Worm (Caenorhabditis elegans) whole organism, late embryonic: ENCODE data around the gene Y39B6A.5.

Experiments
- C08G9.2 ChIP-seq: sonication (generic microtip); optimal IDR thresholded peaks from 2 replicates; lab custom pipeline; 2016; ENCODE audit warnings: mild to moderate bottlenecking, missing genetic modification characterization, moderate library complexity, missing compliant biosample characterization
- C38D4.7 ChIP-seq: fragments of 200-800 bp; sonication (Bioruptor generic); optimal IDR thresholded peaks from 2 replicates; lab custom pipeline; 2018; ENCODE audit warnings: mild to moderate bottlenecking, missing genetic modification characterization, moderate library complexity, missing compliant biosample characterization
- F13H6.1 ChIP-seq: sonication (generic microtip); optimal IDR thresholded peaks from 2 replicates; lab custom pipeline; 2016; ENCODE audit warnings: missing genetic modification characterization, missing compliant biosample characterization
- K09A11.1 ChIP-seq: sonication (generic microtip); optimal IDR thresholded peaks from 2 replicates; lab custom pipeline; 2017; ENCODE audit warnings: antibody characterized with exemption, mild to moderate bottlenecking, missing genetic modification characterization, missing compliant biosample characterization; ENCODE audit not compliant: insufficient read depth
- T23F11.4 ChIP-seq: fragments of 200-800 bp; sonication (Bioruptor generic); optimal IDR thresholded peaks from 2 replicates; lab custom pipeline; 2018; ENCODE audit warnings: mild to moderate bottlenecking, missing genetic modification characterization, missing compliant biosample characterization
- ceh-14 ChIP-seq: sonication (generic microtip); optimal IDR thresholded peaks from 2 replicates; lab custom pipeline; 2016; ENCODE audit warnings: missing genotype, missing genetic modification characterization, missing compliant biosample characterization
- ceh-19 ChIP-seq: fragments of 200-800 bp; sonication (Bioruptor generic); optimal IDR thresholded peaks from 2 replicates; lab custom pipeline; 2018; ENCODE audit warnings: mild to moderate bottlenecking, missing genetic modification characterization, missing compliant biosample characterization
- ceh-30 ChIP-seq: fragments of 150-350 bp; optimal IDR thresholded peaks from 2 replicates; lab custom pipeline; 2014; ENCODE audit warnings: missing biosample characterization, missing genetic modification characterization
- ceh-31 ChIP-seq: sonication (generic microtip); optimal IDR thresholded peaks from 2 replicates; lab custom pipeline; 2016; ENCODE audit warnings: missing genetic modification characterization, missing compliant biosample characterization
- ceh-34 ChIP-seq: sonication (generic microtip); optimal IDR thresholded peaks from 2 replicates; lab custom pipeline; 2016; ENCODE audit warnings: mild to moderate bottlenecking, missing genetic modification characterization, missing compliant biosample characterization
- ceh-45 ChIP-seq: fragments of 200-800 bp; sonication (Bioruptor generic); IDR thresholded peaks from 2 replicates; pipeline ENCODE4 v1.3.6; 2022; ENCODE audit warnings: missing genetic modification reagents, missing genetic modification characterization, missing compliant biosample characterization
- ceh-48 ChIP-seq: sonication (generic microtip); optimal IDR thresholded peaks from 2 replicates; lab custom pipeline; 2016; ENCODE audit warnings: missing genetic modification characterization, inconsistent platforms, missing compliant biosample characterization
- ceh-6 ChIP-seq: fragments of 200-800 bp; sonication (Bioruptor generic); optimal IDR thresholded peaks from 2 replicates; lab custom pipeline; 2018; ENCODE audit warnings: mild to moderate bottlenecking, missing genetic modification characterization, missing compliant biosample characterization
- ceh-9 ChIP-seq: sonication (generic microtip); optimal IDR thresholded peaks from 2 replicates; lab custom pipeline; 2016; ENCODE audit warnings: mild to moderate bottlenecking, missing genetic modification characterization, inconsistent platforms, missing compliant biosample characterization
- che-1 ChIP-seq: sonication (generic microtip); optimal IDR thresholded peaks from 2 replicates; lab custom pipeline; 2016; ENCODE audit warnings: mild to moderate bottlenecking, missing genetic modification characterization, missing compliant biosample characterization
- elt-2 ChIP-seq: sonication (generic microtip); optimal IDR thresholded peaks from 2 replicates; lab custom pipeline; 2016; ENCODE audit warnings: missing genetic modification reagents, missing genetic modification characterization, missing compliant biosample characterization
- elt-4 ChIP-seq: sonication (generic microtip); optimal IDR thresholded peaks from 2 replicates; lab custom pipeline; 2016; ENCODE audit warnings: missing genetic modification characterization, missing compliant biosample characterization
- ets-4 ChIP-seq: sonication (generic microtip); optimal IDR thresholded peaks from 2 replicates; lab custom pipeline; 2016; ENCODE audit warnings: missing genetic modification characterization, missing compliant biosample characterization
- eyg-1 ChIP-seq: sonication (generic microtip); optimal IDR thresholded peaks from 2 replicates; lab custom pipeline; 2016; ENCODE audit warnings: missing genotype, missing genetic modification characterization, missing compliant biosample characterization
- fkh-10 ChIP-seq: fragments of 150-350 bp; optimal IDR thresholded peaks from 2 replicates; lab custom pipeline; 2014; ENCODE audit warnings: missing biosample characterization, missing genetic modification reagents, missing genetic modification characterization
- fkh-6 ChIP-seq: sonication (generic microtip); optimal IDR thresholded peaks from 2 replicates; lab custom pipeline; 2016; ENCODE audit warnings: missing genetic modification characterization, missing compliant biosample characterization
- gmeb-2 ChIP-seq: sonication (generic microtip); optimal IDR thresholded peaks from 2 replicates; lab custom pipeline; 2016; ENCODE audit warnings: missing genetic modification characterization, inconsistent platforms, missing compliant biosample characterization
- hlh-13 ChIP-seq: fragments of 200-800 bp; sonication (Bioruptor generic); optimal IDR thresholded peaks from 2 replicates; lab custom pipeline; 2018; ENCODE audit warnings: mild to moderate bottlenecking, missing genetic modification characterization, missing compliant biosample characterization
- mec-3 ChIP-seq: sonication (generic microtip); optimal IDR thresholded peaks from 2 replicates; lab custom pipeline; 2016; ENCODE audit warnings: borderline replicate concordance, missing genetic modification characterization, missing compliant biosample characterization
- nfya-1 ChIP-seq: sonication (generic microtip); optimal IDR thresholded peaks from 2 replicates; lab custom pipeline; 2017; ENCODE audit warnings: missing genetic modification characterization, mild to moderate bottlenecking, missing compliant biosample characterization, antibody characterized with exemption, moderate library complexity
- nhr-11 ChIP-seq: fragments of 150-350 bp; optimal IDR thresholded peaks from 2 replicates; lab custom pipeline; 2014; ENCODE audit warnings: missing biosample characterization, missing genetic modification characterization
- odd-2 ChIP-seq: sonication (generic microtip); optimal IDR thresholded peaks from 2 replicates; lab custom pipeline; 2017; ENCODE audit warnings: antibody characterized with exemption, mild to moderate bottlenecking, missing genetic modification characterization, missing compliant biosample characterization
- pax-1 ChIP-seq: fragments of 150-350 bp; optimal IDR thresholded peaks from 2 replicates; lab custom pipeline; 2014; ENCODE audit warnings: missing biosample characterization, missing genetic modification characterization
- pha-2 ChIP-seq: sonication (generic microtip); optimal IDR thresholded peaks from 2 replicates; lab custom pipeline; 2017; ENCODE audit warnings: mild to moderate bottlenecking, missing genetic modification characterization, missing compliant biosample characterization
- pha-4 ChIP-seq: fragments of 150-350 bp; optimal IDR thresholded peaks from 2 replicates; lab custom pipeline; 2018; ENCODE audit warnings: missing biosample characterization, missing genetic modification reagents, missing genetic modification characterization
- pros-1 ChIP-seq: fragments of 150-350 bp; optimal IDR thresholded peaks from 2 replicates; lab custom pipeline; 2014; ENCODE audit warnings: missing biosample characterization, missing genetic modification reagents, missing genetic modification characterization
- ref-2 ChIP-seq: sonication (generic microtip); optimal IDR thresholded peaks from 2 replicates; lab custom pipeline; 2016; ENCODE audit warnings: missing genetic modification characterization, missing compliant biosample characterization
- rnt-1 ChIP-seq: sonication (generic microtip); optimal IDR thresholded peaks from 2 replicates; lab custom pipeline; 2016; ENCODE audit warnings: missing genetic modification characterization, missing compliant biosample characterization
- sdc-2 ChIP-seq: sonication (generic microtip); optimal IDR thresholded peaks from 2 replicates; lab custom pipeline; 2016; ENCODE audit warnings: missing genotype, missing genetic modification characterization, missing compliant biosample characterization
- tbx-7 ChIP-seq: sonication (generic microtip); optimal IDR thresholded peaks from 2 replicates; lab custom pipeline; 2016; ENCODE audit warnings: missing genotype, missing genetic modification characterization, missing compliant biosample characterization
- ttx-3 ChIP-seq: sonication (generic microtip); optimal IDR thresholded peaks from 2 replicates; lab custom pipeline; 2016; ENCODE audit warnings: missing genetic modification reagents, missing genetic modification characterization, missing compliant biosample characterization
- unc-42 ChIP-seq: sonication (generic microtip); optimal IDR thresholded peaks from 2 replicates; lab custom pipeline; 2016; ENCODE audit warnings: missing genotype, missing genetic modification characterization, missing compliant biosample characterization
- unc-55 ChIP-seq: sonication (generic microtip); optimal IDR thresholded peaks from 2 replicates; lab custom pipeline; 2017; ENCODE audit warnings: missing biosample characterization, missing genetic modification reagents, missing genetic modification characterization
- ztf-16 ChIP-seq: sonication (generic microtip); optimal IDR thresholded peaks from 2 replicates; lab custom pipeline; 2017; ENCODE audit warnings: missing genetic modification characterization, missing compliant biosample characterization

The Y39B6A.5 gene

ce11 chrV:19189963-19190597 is 31.4 kb upstream of the Y39B6A.5 start, which contains the start of the genes Y39B6A.3 and pph-5:
TSS of gene Y39B6A.3 (minus strand) at chrV:19190013.
TSS of gene pph-5 (plus strand) at chrV:19190547.
- TF ChIP-seq T23F11.4 (GFP tag; lab: Kevin White, UChicago) (no peak), C38D4.7 (no peak), nfya-1 (tag; lab: Kevin White, UChicago) (peak; percentile 3), K09A11.1 (no peak), che-1 (tag; lab: Kevin White, UChicago) (no peak), unc-42 (tag; lab: Kevin White, UChicago) (peak; percentile 36)

ce11 chrV:19181684-19182083 is 23.0 kb upstream of the Y39B6A.5 start:
- TF ChIP-seq elt-4 (tag; lab: Kevin White, UChicago) (no peak), pha-2 (tag; lab: Kevin White, UChicago) (no peak), gmeb-2 (tag; lab: Kevin White, UChicago) (no peak), C08G9.2 (tag; lab: Kevin White, UChicago) (no peak), ceh-9 (tag; lab: Kevin White, UChicago) (no peak), pax-1 (no peak), unc-55 (peak; percentile 84), K09A11.1 (no peak)

ce11 chrV:19178896-19179295 is 20.2 kb upstream of the Y39B6A.5 start:
- TF ChIP-seq pha-4 (tag; lab: Kevin White, UChicago) = no peak
- TF ChIP-seq unc-42 (tag; lab: Kevin White, UChicago) = peak; percentile 57
- no peak for TF ChIP-seq nfya-1 (tag; lab: Kevin White, UChicago)
- TF ChIP-seq ceh-31 (tag; lab: Kevin White, UChicago) = no peak
- no peak for TF ChIP-seq fkh-10 (GFP tag; lab: Kevin White, UChicago)
- TF ChIP-seq odd-2 = no peak

- TF ChIP-seq T23F11.4 (GFP tag; lab: Kevin White, UChicago) (no peak), ceh-30 (no peak), K09A11.1 (no peak), sdc-2 (tag; lab: Kevin White, UChicago) (no peak), ttx-3 (tag; lab: Kevin White, UChicago) (no peak), fkh-10 (GFP tag; lab: Kevin White, UChicago) (no peak), C08G9.2 (tag; lab: Kevin White, UChicago) (no peak), ceh-45 (no peak), ceh-48 (tag; lab: Kevin White, UChicago) (no peak), gmeb-2 (tag; lab: Kevin White, UChicago) (no peak), odd-2 (no peak)
- TF ChIP-seq, all 69 proteins: peak for 0
These were observed 19.1 kb upstream of the Y39B6A.5 start for ce11 chrV:19177804-19178203.

- no peak for TF ChIP-seq ztf-16
- no peak for TF ChIP-seq F13H6.1
- TF ChIP-seq ceh-34 (tag; lab: Kevin White, UChicago) = no peak
- peak; percentile 74 for TF ChIP-seq unc-42 (tag; lab: Kevin White, UChicago)
These were observed 18.4 kb upstream of the Y39B6A.5 start for ce11 chrV:19177070-19177469.

- TF ChIP-seq ref-2 (tag; lab: Kevin White, UChicago) (no peak), ceh-6 (no peak), ceh-14 (tag; lab: Kevin White, UChicago) (no peak), hlh-13 (GFP tag; lab: Kevin White, UChicago) (no peak), pros-1 (tag; lab: Kevin White, UChicago) (no peak), ceh-9 (tag; lab: Kevin White, UChicago) (no peak), T23F11.4 (GFP tag; lab: Kevin White, UChicago) (no peak), fkh-6 (no peak), ets-4 (no peak), eyg-1 (tag; lab: Kevin White, UChicago) (no peak), ceh-19 (GFP tag; lab: Kevin White, UChicago) (no peak), nhr-11 (tag; lab: Kevin White, UChicago) (no peak), ceh-30 (no peak), rnt-1 (tag; lab: Kevin White, UChicago) (no peak), tbx-7 (no peak), unc-55 (no peak), elt-2 (no peak), ceh-34 (tag; lab: Kevin White, UChicago) (no peak), mec-3 (tag; lab: Kevin White, UChicago) (no peak)
These were observed 17.0 kb upstream of the Y39B6A.5 start for ce11 chrV:19175714-19176113.
